Worm (Caenorhabditis elegans): ENCODE results near the gene prp-3.

The prp-3 gene

DNA sequence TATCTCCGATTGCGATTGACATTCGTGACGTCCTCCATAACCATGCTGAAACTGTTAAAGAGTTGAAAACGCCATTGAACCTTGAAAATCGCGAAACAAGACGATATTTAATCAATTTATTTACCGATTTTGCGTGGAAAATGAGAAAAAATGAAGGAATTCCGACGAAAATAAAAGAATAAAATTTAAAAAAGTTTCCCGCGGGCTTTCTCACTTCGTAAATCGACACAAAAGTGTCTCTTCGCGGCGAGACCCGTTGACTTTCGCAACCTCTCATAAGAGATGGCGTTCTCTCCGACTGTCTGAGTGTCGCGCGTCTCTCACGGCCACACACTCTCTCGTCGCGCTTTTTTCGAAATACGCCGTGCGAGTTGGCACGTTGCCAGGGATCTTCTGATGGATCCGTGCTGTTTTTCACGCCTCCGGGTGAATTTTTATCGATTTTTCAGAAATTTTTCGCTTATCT is 20.6 kb downstream of the prp-3 start, which contains the start of gene hat-1:
Gene hat-1 (minus strand): TSS at position 51 of the 466 bp plus-strand sequence.
- no peak for TF ChIP-seq daf-12 (tag; optimal IDR thresholded peaks at IDR 0.05)
- TF ChIP-seq mes-2 (tag; optimal IDR thresholded peaks at IDR 0.05; ENCODE audit: poor library complexity, severe bottlenecking), result peak; percentile 92
- TF ChIP-seq hlh-11 (tag; optimal IDR thresholded peaks at IDR 0.05), result peak; percentile 96
- no peak for TF ChIP-seq F26F4.8 (GFP tag; conservative IDR thresholded peaks at IDR 0.05)
- TF ChIP-seq aha-1 (tag), result peak; percentile 99
- TF ChIP-seq ceh-28 (tag; optimal IDR thresholded peaks at IDR 0.05), result peak; percentile 25
- no peak for TF ChIP-seq gei-8 (GFP tag; optimal IDR thresholded peaks at IDR 0.05)
- peak; percentile 95 for TF ChIP-seq mep-1 (tag; optimal IDR thresholded peaks at IDR 0.05)
- TF ChIP-seq lin-13 (GFP tag; optimal IDR thresholded peaks at IDR 0.05), result peak; percentile 94
- peak; percentile 66 for TF ChIP-seq ztf-7 (tag; optimal IDR thresholded peaks at IDR 0.05)
- peak; percentile 90 for TF ChIP-seq hlh-30 (tag; optimal IDR thresholded peaks at IDR 0.05; ENCODE audit: insufficient read depth)
- no peak for TF ChIP-seq pqm-1 (tag; optimal IDR thresholded peaks at IDR 0.05)
- TF ChIP-seq vab-7 (GFP tag; IDR thresholded peaks at IDR 0.05), result peak; percentile 82
- peak; percentile 92 for TF ChIP-seq zfp-2 (tag; optimal IDR thresholded peaks at IDR 0.05)
- TF ChIP-seq nhr-42 (GFP tag; IDR thresholded peaks at IDR 0.05), result peak; percentile 93
- peak; percentile 92 for TF ChIP-seq F37D6.2 (tag; optimal IDR thresholded peaks at IDR 0.05)
- no peak for TF ChIP-seq Y105C5A.15 (GFP tag; IDR thresholded peaks at IDR 0.05)
- peak; percentile 74; the same call in 1 of the 2 replicates for TF ChIP-seq pha-4 (GFP tag; IDR thresholded peaks at IDR 0.05)
- no peak for TF ChIP-seq pha-4 (tag; optimal IDR thresholded peaks at IDR 0.05)
- no peak for TF ChIP-seq lim-7 (GFP tag; IDR thresholded peaks at IDR 0.05)
- TF ChIP-seq ama-1 (optimal IDR thresholded peaks at IDR 0.05), result no peak
- peak; percentile 93 for TF ChIP-seq egl-43 (GFP tag; IDR thresholded peaks at IDR 0.05)
- TF ChIP-seq T26A8.4 (GFP tag; IDR thresholded peaks at IDR 0.05), result peak; percentile 97
- TF ChIP-seq nhr-77 (tag; optimal IDR thresholded peaks at IDR 0.05), result peak; percentile 85
- TF ChIP-seq lin-39 (tag; optimal IDR thresholded peaks at IDR 0.05), result no peak
- TF ChIP-seq R02D3.7 (tag; optimal IDR thresholded peaks at IDR 0.05), result peak; percentile 91
- 0 out of 2 replicates have a peak, but pooled peaks have one; percentile 26 for TF ChIP-seq snpc-1.2 (GFP tag; IDR thresholded peaks at IDR 0.05)
- no peak for TF ChIP-seq skn-1 (tag; optimal IDR thresholded peaks at IDR 0.05)
- TF ChIP-seq ceh-82 (tag; optimal IDR thresholded peaks at IDR 0.05), result no peak
- TF ChIP-seq mxl-2 (GFP tag; conservative IDR thresholded peaks at IDR 0.05), result no peak
- peak; percentile 93 for TF ChIP-seq nhr-6 (tag; optimal IDR thresholded peaks at IDR 0.05)
- no peak for TF ChIP-seq nhr-111 (GFP tag; optimal IDR thresholded peaks at IDR 0.05)
- peak; percentile 98 for TF ChIP-seq dve-1 (tag; optimal IDR thresholded peaks at IDR 0.05; ENCODE audit: insufficient read depth)
- TF ChIP-seq ztf-11 (tag; optimal IDR thresholded peaks at IDR 0.05), result no peak
- 0 out of 2 replicates have a peak, but pooled peaks have one; percentile 54 for TF ChIP-seq daf-19 (GFP tag; conservative IDR thresholded peaks at IDR 0.05)
- TF ChIP-seq dmd-8 (GFP tag; IDR thresholded peaks at IDR 0.05), result no peak
- peak; percentile 96 for TF ChIP-seq ctbp-1 (GFP tag; IDR thresholded peaks at IDR 0.05)
- TF ChIP-seq lir-3 (tag; optimal IDR thresholded peaks at IDR 0.05), result no peak
- TF ChIP-seq aly-2 (tag; optimal IDR thresholded peaks at IDR 0.05), result no peak
- TF ChIP-seq ceh-20 (GFP tag; IDR thresholded peaks at IDR 0.05), result peak; percentile 96
- TF ChIP-seq Y5F2A.4 (GFP tag; optimal IDR thresholded peaks at IDR 0.05), result peak; percentile 45
- no peak for TF ChIP-seq tag-97 (GFP tag; IDR thresholded peaks at IDR 0.05)
- peak; percentile 90 for TF ChIP-seq zfp-3 (GFP tag; conservative IDR thresholded peaks at IDR 0.05)
- peak; percentile 89 for TF ChIP-seq duxl-1 (tag; optimal IDR thresholded peaks at IDR 0.05; ENCODE audit: poor library complexity)
- TF ChIP-seq dmd-9 (GFP tag; IDR thresholded peaks at IDR 0.05), result peak; percentile 94
- no peak for TF ChIP-seq ceh-62 (tag; optimal IDR thresholded peaks at IDR 0.05)
- peak; percentile 89 for TF ChIP-seq fkh-10 (GFP tag; optimal IDR thresholded peaks at IDR 0.05)
- peak; percentile 76; the same call in 1 of the 2 replicates for TF ChIP-seq lin-1 (GFP tag; IDR thresholded peaks at IDR 0.05)
- TF ChIP-seq cey-2 (tag; optimal IDR thresholded peaks at IDR 0.05; ENCODE audit: borderline replicate concordance, insufficient read depth), result no peak
- TF ChIP-seq nhr-28 (tag; optimal IDR thresholded peaks at IDR 0.05), result peak; percentile 53
- no peak for TF ChIP-seq nhr-76 (tag; optimal IDR thresholded peaks at IDR 0.05)
- TF ChIP-seq nhr-237 (tag; optimal IDR thresholded peaks at IDR 0.05), result no peak

Data from whole organism, L4 larva.